Fruit fly (Drosophila melanogaster): ENCODE measurements around the gene Dyro.

Dyro gene

DNA sequence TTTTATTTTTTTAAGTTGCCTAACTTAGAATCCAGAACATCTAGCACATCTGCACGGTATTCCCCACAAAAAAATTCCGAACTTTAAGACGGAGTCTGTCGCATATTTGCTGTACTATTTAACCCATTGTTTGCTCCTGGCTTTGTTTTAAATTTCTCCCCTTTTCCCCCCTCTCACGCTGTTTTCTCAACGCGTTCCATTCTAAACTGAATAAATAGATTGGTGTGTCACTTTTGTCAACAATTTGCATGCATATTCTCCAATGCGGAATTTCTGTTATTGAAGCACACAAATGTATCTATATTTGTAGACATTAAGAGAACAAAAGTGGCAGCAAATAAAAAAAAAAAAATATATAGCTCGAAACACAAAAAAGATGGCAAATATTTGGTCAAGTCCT, 37.3 kb downstream of the Dyro start (continued):
- peak; percentile 23 for TF ChIP-seq CG34376 (GFP tag; optimal IDR thresholded peaks at IDR 0.05)
- no peak for TF ChIP-seq zen (tag; optimal IDR thresholded peaks at IDR 0.05)
- TF ChIP-seq phol (tag; optimal IDR thresholded peaks at IDR 0.05) = no peak
- no peak for TF ChIP-seq CG14050 (GFP tag; IDR thresholded peaks at IDR 0.05)
- peak; percentile 61 for TF ChIP-seq CG6813 (GFP tag; optimal IDR thresholded peaks at IDR 0.05)
- no peak for TF ChIP-seq CG13775 (GFP tag; optimal IDR thresholded peaks at IDR 0.05)
- no peak for TF ChIP-seq CG2199 (GFP tag; IDR thresholded peaks at IDR 0.05)
- TF ChIP-seq slou (GFP tag; optimal IDR thresholded peaks at IDR 0.05) = no peak
- TF ChIP-seq Fer2 (tag; optimal IDR thresholded peaks at IDR 0.05) = no peak
- no peak for TF ChIP-seq pros (GFP tag; optimal IDR thresholded peaks at IDR 0.05)
- peak; percentile 63 for TF ChIP-seq HHEX (GFP tag; optimal IDR thresholded peaks at IDR 0.05)
- TF ChIP-seq Dfd (GFP tag; optimal IDR thresholded peaks at IDR 0.05) = no peak
- TF ChIP-seq CG7987 (GFP tag; optimal IDR thresholded peaks at IDR 0.05) = peak; percentile 44
- TF ChIP-seq CG18599 (GFP tag; optimal IDR thresholded peaks at IDR 0.05) = peak; percentile 78
- TF ChIP-seq repo (GFP tag; optimal IDR thresholded peaks at IDR 0.05) = no peak
- TF ChIP-seq CG9215 (GFP tag; IDR thresholded peaks at IDR 0.05) = no peak
- TF ChIP-seq mld (GFP tag; IDR thresholded peaks at IDR 0.05; ENCODE audit: partially characterized antibody) = no peak
- no peak for TF ChIP-seq Max (GFP tag; optimal IDR thresholded peaks at IDR 0.05)
- no peak for TF ChIP-seq Oli (tag; optimal IDR thresholded peaks at IDR 0.05)
- TF ChIP-seq CG12236 (GFP tag; optimal IDR thresholded peaks at IDR 0.05) = no peak
- peak; percentile 28 for TF ChIP-seq Rfx (GFP tag; IDR thresholded peaks at IDR 0.05)
- TF ChIP-seq CG6791 (GFP tag; IDR thresholded peaks at IDR 0.05; ENCODE audit: partially characterized antibody) = no peak
- TF ChIP-seq jigr1 (GFP tag; IDR thresholded peaks at IDR 0.05) = no peak
- TF ChIP-seq Side (GFP tag; optimal IDR thresholded peaks at IDR 0.05) = no peak
- TF ChIP-seq CG8944 (GFP tag; optimal IDR thresholded peaks at IDR 0.05) = no peak
- no peak for TF ChIP-seq Deaf1 (tag; optimal IDR thresholded peaks at IDR 0.05)
- no peak for TF ChIP-seq CG2875 (GFP tag; optimal IDR thresholded peaks at IDR 0.05)
- no peak for TF ChIP-seq Adf1 (GFP tag; IDR thresholded peaks at IDR 0.05)
- no peak for TF ChIP-seq B-H2 (GFP tag; optimal IDR thresholded peaks at IDR 0.05)
- TF ChIP-seq chm (GFP tag; IDR thresholded peaks at IDR 0.05) = no peak
- no peak for TF ChIP-seq Hr39 (optimal IDR thresholded peaks at IDR 0.05)
- TF ChIP-seq ab (GFP tag; optimal IDR thresholded peaks at IDR 0.05) = no peak
- TF ChIP-seq Taf1 (GFP tag; IDR thresholded peaks at IDR 0.05) = no peak
- no peak for TF ChIP-seq CG43689 (GFP tag; IDR thresholded peaks at IDR 0.05)
- no peak for TF ChIP-seq Rx (GFP tag; IDR thresholded peaks at IDR 0.05)
- TF ChIP-seq PHDP (tag; optimal IDR thresholded peaks at IDR 0.05) = peak; percentile 59
- no peak for TF ChIP-seq Lpt (GFP tag; optimal IDR thresholded peaks at IDR 0.05)
- peak in 1 of 2 experiments; percentile 24 for TF ChIP-seq Eip74EF (GFP tag; optimal IDR thresholded peaks at IDR 0.05)
- TF ChIP-seq CG8089 (GFP tag; optimal IDR thresholded peaks at IDR 0.05) = peak; percentile 22
- no peak for TF ChIP-seq chn (GFP tag; optimal IDR thresholded peaks at IDR 0.05)
- TF ChIP-seq CG5180 (GFP tag; optimal IDR thresholded peaks at IDR 0.05) = no peak
- TF ChIP-seq NC2α (GFP tag; optimal IDR thresholded peaks at IDR 0.05) = no peak
- peak; percentile 36 for TF ChIP-seq CG3163 (GFP tag; optimal IDR thresholded peaks at IDR 0.05)
- TF ChIP-seq tna (GFP tag; IDR thresholded peaks at IDR 0.05; ENCODE audit: partially characterized antibody) = no peak
- TF ChIP-seq CG9817 (tag; optimal IDR thresholded peaks at IDR 0.05) = peak; percentile 17
- TF ChIP-seq chinmo (GFP tag; IDR thresholded peaks at IDR 0.05; ENCODE audit: partially characterized antibody) = no peak
- TF ChIP-seq dpn (GFP tag; optimal IDR thresholded peaks at IDR 0.05) = no peak
- peak; percentile 5 for TF ChIP-seq exex (tag; optimal IDR thresholded peaks at IDR 0.05)
- TF ChIP-seq CG14667 (GFP tag; IDR thresholded peaks at IDR 0.05) = no peak
- TF ChIP-seq CG8281 (tag; optimal IDR thresholded peaks at IDR 0.05) = no peak
- TF ChIP-seq Mad (GFP tag; optimal IDR thresholded peaks at IDR 0.05) = no peak
- no peak for TF ChIP-seq Sox100B (GFP tag; optimal IDR thresholded peaks at IDR 0.05)

Data from whole organism, embryonic.